Worm (Caenorhabditis elegans): ENCODE data around the gene Y81B9A.4.

Gene Y81B9A.4

ce11 chrX:9150269-9150744 is 30.4 kb downstream of the Y81B9A.4 start, which contains the start of gene tmbi-4:
Gene tmbi-4, plus strand, starts transcription at chrX:9150694.
- TF ChIP-seq flt-1 (GFP tag; IDR thresholded peaks at IDR 0.05): no peak
- TF ChIP-seq tbx-11 (GFP tag; IDR thresholded peaks at IDR 0.05): no peak
- no peak for TF ChIP-seq hnd-1 (tag; optimal IDR thresholded peaks at IDR 0.05)
- no peak for TF ChIP-seq hmg-4 (GFP tag; optimal IDR thresholded peaks at IDR 0.05)

- no peak for TF ChIP-seq B0310.2 (tag; optimal IDR thresholded peaks at IDR 0.05)
- no peak for TF ChIP-seq scrt-1 (GFP tag; IDR thresholded peaks at IDR 0.05)
Observed at ce11 chrX:9146953-9147352, 33.8 kb downstream of the Y81B9A.4 start.

- TF ChIP-seq flt-1 (GFP tag; IDR thresholded peaks at IDR 0.05) (no peak), tra-4 (tag; optimal IDR thresholded peaks at IDR 0.05) (no peak), hnd-1 (tag; optimal IDR thresholded peaks at IDR 0.05) (no peak), tbx-11 (GFP tag; IDR thresholded peaks at IDR 0.05) (no peak), ceh-36 (tag; optimal IDR thresholded peaks at IDR 0.05) (no peak), scrt-1 (GFP tag; IDR thresholded peaks at IDR 0.05) (no peak), aly-1 (tag; optimal IDR thresholded peaks at IDR 0.05) (no peak), hmbx-1 (tag; optimal IDR thresholded peaks at IDR 0.05) (no peak), pes-1 (GFP tag; IDR thresholded peaks at IDR 0.05) (no peak), ceh-13 (GFP tag; optimal IDR thresholded peaks at IDR 0.05) (no peak), F13C5.2 (tag; optimal IDR thresholded peaks at IDR 0.05) (no peak), ets-7 (tag; optimal IDR thresholded peaks at IDR 0.05) (no peak)
Observed at ce11 chrX:9145848-9146247, 34.9 kb downstream of the Y81B9A.4 start, which contains the start of gene B0563.5. Gene B0563.5, plus strand, starts transcription at chrX:9146148.

ce11 chrX:9137402-9137801 is 43.3 kb downstream of the Y81B9A.4 start, which contains the start of gene B0563.6:
Gene B0563.6, plus strand, starts transcription at chrX:9137702.
- TF ChIP-seq flt-1 (GFP tag; IDR thresholded peaks at IDR 0.05) (no peak), B0310.2 (tag; optimal IDR thresholded peaks at IDR 0.05) (no peak), pes-1 (GFP tag; IDR thresholded peaks at IDR 0.05) (no peak)
